Worm (Caenorhabditis elegans) whole organism, early embryonic: Measurements from ENCODE around the gene ckk-1.

Experiments
- B0310.2 ChIP-seq: sonication (generic microtip); optimal IDR thresholded peaks from 2 replicates; lab custom pipeline; 2016; ENCODE audit warnings: mild to moderate bottlenecking, missing genetic modification characterization, missing compliant biosample characterization
- F13C5.2 ChIP-seq: sonication (generic microtip); optimal IDR thresholded peaks from 2 replicates; lab custom pipeline; 2017; ENCODE audit warnings: mild to moderate bottlenecking, missing genetic modification characterization, inconsistent platforms, missing compliant biosample characterization
- aly-1 ChIP-seq: sonication (generic microtip); optimal IDR thresholded peaks from 2 replicates; lab custom pipeline; 2016; ENCODE audit warnings: missing genetic modification characterization, missing compliant biosample characterization
- ama-1 ChIP-seq: fragments of 150-350 bp; optimal IDR thresholded peaks from 2 replicates; lab custom pipeline; 2014
- ceh-13 ChIP-seq: fragments of 200-800 bp; sonication (Bioruptor generic); optimal IDR thresholded peaks from 2 replicates; lab custom pipeline; 2018; ENCODE audit warnings: mild to moderate bottlenecking, missing genetic modification characterization, missing compliant biosample characterization
- ceh-36 ChIP-seq: sonication (generic microtip); optimal IDR thresholded peaks from 2 replicates; lab custom pipeline; 2016; ENCODE audit warnings: missing genetic modification characterization, inconsistent platforms, missing compliant biosample characterization
- ets-7 ChIP-seq: sonication (generic microtip); optimal IDR thresholded peaks from 2 replicates; lab custom pipeline; 2016; ENCODE audit warnings: missing genotype, missing genetic modification characterization, missing compliant biosample characterization
- flt-1 ChIP-seq: fragments of 200-800 bp; sonication (Bioruptor generic); IDR thresholded peaks from 2 replicates; pipeline ENCODE4 v1.3.6; 2022; ENCODE audit warnings: missing genetic modification characterization, missing compliant biosample characterization
- hmbx-1 ChIP-seq: sonication (generic microtip); optimal IDR thresholded peaks from 2 replicates; lab custom pipeline; 2016; ENCODE audit warnings: mild to moderate bottlenecking, missing genetic modification characterization, missing compliant biosample characterization
- hmg-4 ChIP-seq: fragments of 200-800 bp; sonication (Bioruptor generic); optimal IDR thresholded peaks from 2 replicates; lab custom pipeline; 2018; ENCODE audit warnings: mild to moderate bottlenecking, missing genetic modification characterization, missing compliant biosample characterization
- hnd-1 ChIP-seq: sonication (generic microtip); optimal IDR thresholded peaks from 2 replicates; lab custom pipeline; 2016; ENCODE audit warnings: missing genetic modification characterization, missing compliant biosample characterization
- pes-1 ChIP-seq: fragments of 200-800 bp; sonication (Bioruptor generic); IDR thresholded peaks from 2 replicates; pipeline ENCODE4 v1.3.6; 2022; ENCODE audit warnings: missing genetic modification reagents, missing genetic modification characterization, missing compliant biosample characterization
- scrt-1 ChIP-seq: fragments of 200-800 bp; sonication (Bioruptor generic); IDR thresholded peaks from 2 replicates; pipeline ENCODE4 v1.3.6; 2022; ENCODE audit warnings: missing genetic modification characterization, missing compliant biosample characterization
- sea-1 ChIP-seq: fragments of 200-800 bp; sonication (Bioruptor generic); conservative IDR thresholded peaks from 2 replicates; pipeline ENCODE4 v1.3.6; 2022; ENCODE audit warnings: missing genetic modification characterization, missing compliant biosample characterization
- tbx-11 ChIP-seq: fragments of 200-800 bp; sonication (Bioruptor generic); IDR thresholded peaks from 2 replicates; pipeline ENCODE4 v1.3.6; 2022; ENCODE audit warnings: missing genetic modification characterization, missing compliant biosample characterization
- tbx-37 ChIP-seq: fragments of 200-800 bp; sonication (Bioruptor generic); conservative IDR thresholded peaks from 2 replicates; pipeline ENCODE4 v1.3.6; 2022; ENCODE audit warnings: missing genetic modification reagents, missing genetic modification characterization, missing compliant biosample characterization
- tra-4 ChIP-seq: sonication (generic microtip); optimal IDR thresholded peaks from 2 replicates; lab custom pipeline; 2017; ENCODE audit warnings: missing genetic modification characterization, missing compliant biosample characterization

Gene ckk-1

ce11 chrIII:5680141-5680540, 44.9 kb downstream of the ckk-1 start, which contains the start of gene pst-2:
Gene pst-2 (plus strand): TSS chrIII:5680433.
- TF ChIP-seq flt-1 (GFP tag; lab: Robert Waterston, UW), result no peak
- no peak for TF ChIP-seq sea-1 (GFP tag; lab: Robert Waterston, UW)
- no peak for TF ChIP-seq ceh-13 (GFP tag; lab: Kevin White, UChicago)
- no peak for TF ChIP-seq scrt-1

ce11 chrIII:5683998-5684397, 48.7 kb downstream of the ckk-1 start, which contains the start of gene rcan-1:
Gene rcan-1 (minus strand): TSS chrIII:5684098.
- TF ChIP-seq ets-7 (no peak), hnd-1 (tag; lab: Kevin White, UChicago) (no peak), B0310.2 (tag; lab: Kevin White, UChicago) (no peak), pes-1 (GFP tag; lab: Robert Waterston, UW) (no peak), sea-1 (GFP tag; lab: Robert Waterston, UW) (no peak), ceh-13 (GFP tag; lab: Kevin White, UChicago) (no peak), tbx-37 (GFP tag; lab: Robert Waterston, UW) (no peak), F13C5.2 (tag; lab: Kevin White, UChicago) (no peak), aly-1 (tag; lab: Kevin White, UChicago) (no peak), hmg-4 (GFP tag; lab: Kevin White, UChicago) (no peak), tbx-11 (no peak), tra-4 (no peak), ama-1 (lab: Kevin White, UChicago) (no peak)

- TF ChIP-seq tbx-37 (GFP tag; lab: Robert Waterston, UW) (no peak), hmg-4 (GFP tag; lab: Kevin White, UChicago) (peak; percentile 1)
Measured at ce11 chrIII:5688246-5688645, 53.0 kb downstream of the ckk-1 start.

ce11 chrIII:5691826-5692225, 56.5 kb downstream of the ckk-1 start:
- TF ChIP-seq aly-1 (tag; lab: Kevin White, UChicago) (no peak), ama-1 (lab: Kevin White, UChicago) (no peak), scrt-1 (no peak), pes-1 (GFP tag; lab: Robert Waterston, UW) (no peak), flt-1 (GFP tag; lab: Robert Waterston, UW) (no peak), ceh-13 (GFP tag; lab: Kevin White, UChicago) (no peak), tbx-37 (GFP tag; lab: Robert Waterston, UW) (no peak), sea-1 (GFP tag; lab: Robert Waterston, UW) (no peak), F13C5.2 (tag; lab: Kevin White, UChicago) (no peak), hmg-4 (GFP tag; lab: Kevin White, UChicago) (no peak), hmbx-1 (tag; lab: Kevin White, UChicago) (no peak), tra-4 (no peak)

ce11 chrIII:5692690-5693089, 57.4 kb downstream of the ckk-1 start, which contains the start of the genes abi-1 and arle-14:
Gene abi-1 (minus strand): TSS chrIII:5692740.
Gene arle-14 (plus strand): TSS chrIII:5692906.
- TF ChIP-seq ceh-13 (GFP tag; lab: Kevin White, UChicago) (no peak), hmbx-1 (tag; lab: Kevin White, UChicago) (no peak), hmg-4 (GFP tag; lab: Kevin White, UChicago) (no peak), tbx-11 (no peak), F13C5.2 (tag; lab: Kevin White, UChicago) (peak; percentile 61), tra-4 (no peak), scrt-1 (no peak)

ce11 chrIII:5693736-5694135, 58.5 kb downstream of the ckk-1 start, which contains the start of gene B0336.13:
Gene B0336.13 (plus strand): TSS chrIII:5694036.
- TF ChIP-seq F13C5.2 (tag; lab: Kevin White, UChicago) (no peak), hmg-4 (GFP tag; lab: Kevin White, UChicago) (no peak), ceh-13 (GFP tag; lab: Kevin White, UChicago) (no peak), tbx-37 (GFP tag; lab: Robert Waterston, UW) (no peak), ceh-36 (tag; lab: Kevin White, UChicago) (peak; percentile 22), ets-7 (no peak), aly-1 (tag; lab: Kevin White, UChicago) (no peak), pes-1 (GFP tag; lab: Robert Waterston, UW) (no peak)

- TF ChIP-seq hnd-1 (tag; lab: Kevin White, UChicago), result no peak
- TF ChIP-seq tra-4, result no peak
- no peak for TF ChIP-seq hmbx-1 (tag; lab: Kevin White, UChicago)
- no peak for TF ChIP-seq scrt-1
- no peak for TF ChIP-seq F13C5.2 (tag; lab: Kevin White, UChicago)
Measured at ce11 chrIII:5697266-5697665, 62.0 kb downstream of the ckk-1 start, which contains the start of gene B0336.7. Gene B0336.7 (minus strand): TSS chrIII:5697366.

- TF ChIP-seq ceh-13 (GFP tag; lab: Kevin White, UChicago) (no peak), hnd-1 (tag; lab: Kevin White, UChicago) (no peak), ets-7 (no peak), tbx-37 (GFP tag; lab: Robert Waterston, UW) (no peak)
Measured at ce11 chrIII:5697963-5698730, 62.9 kb downstream of the ckk-1 start, which contains the start of the genes lgg-3 and rgs-5. Gene lgg-3 (minus strand): TSS chrIII:5698013. Gene rgs-5 (plus strand): TSS chrIII:5698555.
